Worm (Caenorhabditis elegans) whole organism, young adult: ENCODE measurements around the gene daao-1.

Experiments
- B0261.1 ChIP-seq: sonication (generic microtip); optimal IDR thresholded peaks from 2 replicates; lab custom pipeline; 2016; ENCODE audit warnings: mild to moderate bottlenecking, missing genetic modification characterization, moderate library complexity, missing compliant biosample characterization
- hlh-12 ChIP-seq: sonication (generic microtip); optimal IDR thresholded peaks from 2 replicates; lab custom pipeline; 2016; ENCODE audit warnings: missing genetic modification characterization, missing compliant biosample characterization
- lin-35 ChIP-seq, 3 experiments: fragments of 150-350 bp in 2 of 3; sonication (generic microtip) in 1 of 3; optimal IDR thresholded peaks; 2 replicates each; lab custom pipeline; 2014 to 2018; ENCODE audit warnings: missing biosample characterization in 3 of 3, missing genetic modification characterization in 3 of 3, missing genetic modification reagents in 3 of 3
- lin-40 ChIP-seq: sonication (generic microtip); optimal IDR thresholded peaks from 2 replicates; lab custom pipeline; 2016; ENCODE audit warnings: missing genetic modification characterization, mild to moderate bottlenecking, missing compliant biosample characterization, missing genotype, missing genetic modification reagents
- nhr-179 ChIP-seq: sonication (generic microtip); optimal IDR thresholded peaks from 2 replicates; lab custom pipeline; 2016; ENCODE audit warnings: mild to moderate bottlenecking, missing genetic modification characterization, missing compliant biosample characterization
- rcor-1 ChIP-seq: fragments of 200-800 bp; sonication (Bioruptor generic); IDR thresholded peaks from 2 replicates; pipeline ENCODE4 v1.3.6; 2022; ENCODE audit warnings: missing genetic modification reagents, missing genetic modification characterization, missing compliant biosample characterization
- snpc-4 ChIP-seq, 5 experiments: fragments of 150-350 bp in 1 of 5; sonication (generic microtip) in 4 of 5; optimal IDR thresholded peaks; 2 replicates each; lab custom pipeline; 2014 to 2018; ENCODE audit warnings: missing genetic modification characterization in 5 of 5, missing biosample characterization in 3 of 5, antibody characterized with exemption in 2 of 5, mild to moderate bottlenecking in 2 of 5, missing compliant biosample characterization in 2 of 5, missing genotype in 2 of 5, moderate library complexity in 2 of 5, missing genetic modification reagents in 1 of 5
- unc-62 ChIP-seq: fragments of 150-350 bp; optimal IDR thresholded peaks from 2 replicates; lab custom pipeline; 2014; ENCODE audit warnings: missing biosample characterization, missing genetic modification reagents, missing genetic modification characterization
- ztf-25 ChIP-seq: fragments of 200-800 bp; sonication (Bioruptor generic); IDR thresholded peaks from 2 replicates; pipeline ENCODE4 v1.3.6; 2022; ENCODE audit warnings: missing genetic modification reagents, missing genetic modification characterization, missing compliant biosample characterization

- no peak for TF ChIP-seq hlh-12 (tag; lab: Kevin White, UChicago)
- no peak for TF ChIP-seq unc-62 (GFP tag; lab: Kevin White, UChicago)
- no peak for TF ChIP-seq nhr-179
- peak in 1 of 3 experiments; percentile 52 for TF ChIP-seq lin-35 (GFP tag; optimal IDR thresholded peaks at IDR 0.05; lab: Kevin White, UChicago)
- no peak for TF ChIP-seq snpc-4 (GFP tag; optimal IDR thresholded peaks at IDR 0.05; lab: Kevin White, UChicago)
- peak in 1 of 4 experiments; percentile 43 for TF ChIP-seq snpc-4 (tag; optimal IDR thresholded peaks at IDR 0.05; lab: Kevin White, UChicago)
- TF ChIP-seq ztf-25, result no peak
- peak; percentile 73 for TF ChIP-seq lin-40
- no peak for TF ChIP-seq rcor-1 (GFP tag; lab: Robert Waterston, UW)
- TF ChIP-seq B0261.1, result no peak
Measured at ce11 chrIV:2599634-2600033, 14.4 kb upstream of the daao-1 start.
